Worm (Caenorhabditis elegans) whole organism, early embryonic: Measurements from ENCODE around the gene bris-1.

ENCODE experiments used
- B0310.2 ChIP-seq: sonication (generic microtip); optimal IDR thresholded peaks from 2 replicates; lab custom pipeline; 2016; ENCODE audit warnings: mild to moderate bottlenecking, missing genetic modification characterization, missing compliant biosample characterization
- ama-1 ChIP-seq: fragments of 150-350 bp; optimal IDR thresholded peaks from 2 replicates; lab custom pipeline; 2014
- ceh-36 ChIP-seq: sonication (generic microtip); optimal IDR thresholded peaks from 2 replicates; lab custom pipeline; 2016; ENCODE audit warnings: missing genetic modification characterization, inconsistent platforms, missing compliant biosample characterization
- ets-7 ChIP-seq: sonication (generic microtip); optimal IDR thresholded peaks from 2 replicates; lab custom pipeline; 2016; ENCODE audit warnings: missing genotype, missing genetic modification characterization, missing compliant biosample characterization
- flt-1 ChIP-seq: fragments of 200-800 bp; sonication (Bioruptor generic); IDR thresholded peaks from 2 replicates; pipeline ENCODE4 v1.3.6; 2022; ENCODE audit warnings: missing genetic modification characterization, missing compliant biosample characterization
- hmg-4 ChIP-seq: fragments of 200-800 bp; sonication (Bioruptor generic); optimal IDR thresholded peaks from 2 replicates; lab custom pipeline; 2018; ENCODE audit warnings: mild to moderate bottlenecking, missing genetic modification characterization, missing compliant biosample characterization
- hnd-1 ChIP-seq: sonication (generic microtip); optimal IDR thresholded peaks from 2 replicates; lab custom pipeline; 2016; ENCODE audit warnings: missing genetic modification characterization, missing compliant biosample characterization
- scrt-1 ChIP-seq: fragments of 200-800 bp; sonication (Bioruptor generic); IDR thresholded peaks from 2 replicates; pipeline ENCODE4 v1.3.6; 2022; ENCODE audit warnings: missing genetic modification characterization, missing compliant biosample characterization
- sea-1 ChIP-seq: fragments of 200-800 bp; sonication (Bioruptor generic); conservative IDR thresholded peaks from 2 replicates; pipeline ENCODE4 v1.3.6; 2022; ENCODE audit warnings: missing genetic modification characterization, missing compliant biosample characterization
- tbx-11 ChIP-seq: fragments of 200-800 bp; sonication (Bioruptor generic); IDR thresholded peaks from 2 replicates; pipeline ENCODE4 v1.3.6; 2022; ENCODE audit warnings: missing genetic modification characterization, missing compliant biosample characterization

DNA sequence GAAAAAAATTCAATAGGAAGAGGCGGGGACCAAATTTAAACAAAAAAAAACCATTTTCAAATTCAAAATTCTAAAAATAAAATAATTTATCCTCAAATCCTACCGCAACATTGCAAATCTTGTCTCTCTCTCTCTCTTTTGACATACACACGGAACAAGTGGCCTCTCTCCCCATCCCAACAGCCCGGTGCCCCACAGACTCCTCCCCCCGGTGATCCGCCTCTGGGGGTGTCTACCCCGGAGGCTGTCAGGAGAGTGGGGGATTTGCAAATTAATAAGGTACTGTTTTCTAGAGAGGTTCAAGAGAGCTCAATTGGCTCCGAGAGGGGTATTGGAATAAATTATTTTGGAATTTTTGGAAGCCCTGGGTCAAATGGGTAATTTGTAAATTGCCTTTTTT is 51.4 kb downstream of the bris-1 start:
- TF ChIP-seq tbx-11 (GFP tag; lab: Robert Waterston, UW) (no peak), B0310.2 (tag; lab: Kevin White, UChicago) (no peak), ceh-36 (no peak), sea-1 (GFP tag; lab: Robert Waterston, UW) (no peak), hmg-4 (GFP tag; lab: Kevin White, UChicago) (peak; percentile 61), hnd-1 (tag; lab: Kevin White, UChicago) (no peak), ama-1 (lab: Kevin White, UChicago) (no peak), flt-1 (GFP tag; lab: Robert Waterston, UW) (no peak), scrt-1 (GFP tag; lab: Robert Waterston, UW) (no peak), ets-7 (tag; lab: Kevin White, UChicago) (no peak)
